Fruit fly (Drosophila melanogaster) whole organism, embryonic: ENCODE measurements around the gene Gpdh1.

ENCODE experiments used
- Bdp1 ChIP-seq: fragments of 200-800 bp; sonication (Bioruptor generic); optimal IDR thresholded peaks from 3 replicates; lab custom pipeline; 2016; ENCODE audit warnings: missing biosample characterization, missing genetic modification characterization
- C15 ChIP-seq: fragments of 200-800 bp; sonication (Bioruptor generic); IDR thresholded peaks from 3 replicates; pipeline ENCODE4 v1.3.6; 2022; ENCODE audit warnings: missing biosample characterization, missing genetic modification characterization
- CG11093 ChIP-seq: fragments of 200-800 bp; sonication (Bioruptor generic); IDR thresholded peaks from 3 replicates; pipeline ENCODE4 v1.3.6; 2022; ENCODE audit warnings: missing biosample characterization, missing genetic modification characterization
- CG11247 ChIP-seq: fragments of 200-800 bp; sonication (Bioruptor generic); IDR thresholded peaks from 2 replicates; pipeline ENCODE4 v1.3.6; 2022; ENCODE audit warnings: missing biosample characterization, missing genetic modification characterization
- CG13624 ChIP-seq: fragments of 200-800 bp; sonication (Bioruptor generic); optimal IDR thresholded peaks from 2 replicates; lab custom pipeline; 2016; ENCODE audit warnings: missing biosample characterization, missing genetic modification characterization
- CG13775 ChIP-seq: fragments of 200-800 bp; sonication (Bioruptor generic); optimal IDR thresholded peaks from 3 replicates; lab custom pipeline; 2017; ENCODE audit warnings: missing biosample characterization, mild to moderate bottlenecking, missing genetic modification characterization
- CG13894 ChIP-seq: fragments of 200-800 bp; sonication (Bioruptor generic); optimal IDR thresholded peaks from 3 replicates; lab custom pipeline; 2018; ENCODE audit warnings: missing biosample characterization, mild to moderate bottlenecking, missing genetic modification characterization, moderate library complexity
- CG14965 ChIP-seq: fragments of 200-800 bp; sonication (Bioruptor generic); optimal IDR thresholded peaks from 2 replicates; lab custom pipeline; 2016; ENCODE audit warnings: missing biosample characterization, missing genetic modification characterization, borderline replicate concordance
- CG15073 ChIP-seq: fragments of 200-800 bp; sonication (Bioruptor generic); optimal IDR thresholded peaks from 2 replicates; lab custom pipeline; 2016; ENCODE audit warnings: missing biosample characterization, missing genetic modification characterization
- CG15514 ChIP-seq: fragments of 200-800 bp; sonication (Bioruptor generic); optimal IDR thresholded peaks from 3 replicates; lab custom pipeline; 2017; ENCODE audit warnings: missing biosample characterization, missing genetic modification characterization, mild to moderate bottlenecking, moderate library complexity, missing genetic modification reagents
- CG1602 ChIP-seq: fragments of 200-800 bp; sonication (Bioruptor generic); optimal IDR thresholded peaks from 3 replicates; lab custom pipeline; 2016; ENCODE audit warnings: missing biosample characterization, missing genetic modification characterization
- CG2202 ChIP-seq: fragments of 200-800 bp; sonication (Bioruptor generic); optimal IDR thresholded peaks from 2 replicates; lab custom pipeline; 2018; ENCODE audit warnings: missing biosample characterization, mild to moderate bottlenecking, missing genetic modification characterization
- CG2875 ChIP-seq: fragments of 200-800 bp; sonication (Bioruptor generic); optimal IDR thresholded peaks from 2 replicates; lab custom pipeline; 2017; ENCODE audit warnings: missing biosample characterization, mild to moderate bottlenecking, missing genetic modification characterization, missing genetic modification reagents
- CG31441 ChIP-seq: fragments of 200-800 bp; sonication (Bioruptor generic); IDR thresholded peaks from 2 replicates; pipeline ENCODE4 v1.3.6; 2022; ENCODE audit warnings: missing biosample characterization, missing genetic modification characterization
- CG32767 ChIP-seq: fragments of 200-800 bp; sonication (Bioruptor generic); IDR thresholded peaks from 2 replicates; pipeline ENCODE4 v1.3.6; 2022; ENCODE audit warnings: missing biosample characterization, missing genetic modification characterization
- CG34224 ChIP-seq: fragments of 200-800 bp; sonication (Bioruptor generic); IDR thresholded peaks from 3 replicates; pipeline ENCODE4 v1.3.6; 2022; ENCODE audit warnings: missing biosample characterization, missing genetic modification characterization; ENCODE audit not compliant: partially characterized antibody
- CG3726 ChIP-seq: fragments of 200-800 bp; sonication (Bioruptor generic); IDR thresholded peaks from 3 replicates; pipeline ENCODE4, ENCODE4 v1.3.6; 2022; ENCODE audit warnings: missing biosample characterization, missing genetic modification characterization
- CG5953 ChIP-seq: fragments of 200-800 bp; sonication (Bioruptor generic); IDR thresholded peaks from 2 replicates; pipeline ENCODE4 v1.3.6; 2022; ENCODE audit warnings: missing biosample characterization, missing genetic modification characterization
- CG6254 ChIP-seq: fragments of 200-800 bp; sonication (Bioruptor generic); optimal IDR thresholded peaks from 3 replicates; lab custom pipeline; 2017; ENCODE audit warnings: mild to moderate bottlenecking, missing biosample characterization, missing genetic modification reagents, missing genetic modification characterization
- CG8089 ChIP-seq: fragments of 200-800 bp; sonication (Bioruptor generic); optimal IDR thresholded peaks from 3 replicates; lab custom pipeline; 2016; ENCODE audit warnings: missing biosample characterization, missing genetic modification characterization
- CG8290 ChIP-seq, 3 experiments: fragments of 200-800 bp; sonication (Bioruptor generic); optimal IDR thresholded peaks; 2 replicates each; lab custom pipeline; 2016 to 2019; ENCODE audit warnings: missing biosample characterization in 3 of 3, missing genetic modification characterization in 3 of 3, mild to moderate bottlenecking in 2 of 3, moderate library complexity in 1 of 3
- CG8478 ChIP-seq: fragments of >200 bp; optimal IDR thresholded peaks from 2 replicates; lab custom pipeline; 2018
- CG9215 ChIP-seq: fragments of 200-800 bp; sonication (Bioruptor generic); IDR thresholded peaks from 2 replicates; pipeline ENCODE4 v1.3.6; 2022; ENCODE audit warnings: missing biosample characterization, missing genetic modification characterization
- CG9797 ChIP-seq: fragments of 200-800 bp; sonication (Bioruptor generic); optimal IDR thresholded peaks from 3 replicates; lab custom pipeline; 2018; ENCODE audit warnings: missing biosample characterization, mild to moderate bottlenecking, missing genetic modification characterization
- Deaf1 ChIP-seq: fragments of 200-800 bp; optimal IDR thresholded peaks from 3 replicates; lab custom pipeline; 2019; ENCODE audit warnings: missing biosample characterization, mild to moderate bottlenecking, missing genetic modification characterization, moderate library complexity
- Doc3 ChIP-seq: fragments of 200-800 bp; sonication (Bioruptor generic); IDR thresholded peaks from 3 replicates; pipeline ENCODE4 v1.3.6; 2022; ENCODE audit warnings: missing biosample characterization, missing genetic modification characterization; ENCODE audit not compliant: partially characterized antibody
- Gug ChIP-seq: fragments of 200-800 bp; sonication (Bioruptor generic); IDR thresholded peaks from 4 replicates; pipeline ENCODE4 v1.3.6; 2022; ENCODE audit warnings: missing biosample characterization, missing genetic modification characterization
- HLH4C ChIP-seq: fragments of 200-800 bp; sonication (Bioruptor generic); IDR thresholded peaks from 3 replicates; pipeline ENCODE4 v1.3.6; 2022; ENCODE audit warnings: missing biosample characterization, missing genetic modification characterization; ENCODE audit not compliant: partially characterized antibody
- HmgZ ChIP-seq: fragments of 200-800 bp; sonication (Bioruptor generic); optimal IDR thresholded peaks from 2 replicates; lab custom pipeline; 2018; ENCODE audit warnings: missing biosample characterization, mild to moderate bottlenecking, missing genetic modification characterization
- Hr3 ChIP-seq: fragments of 200-800 bp; sonication (Bioruptor generic); optimal IDR thresholded peaks from 3 replicates; lab custom pipeline; 2016; ENCODE audit warnings: missing biosample characterization, missing genetic modification characterization
- MBD-R2 ChIP-seq: fragments of 200-800 bp; sonication (Bioruptor generic); IDR thresholded peaks from 2 replicates; pipeline ENCODE4 v1.3.6; 2022; ENCODE audit warnings: missing biosample characterization, missing genetic modification characterization
- Mes4 ChIP-seq: fragments of 200-800 bp; sonication (Bioruptor generic); optimal IDR thresholded peaks from 2 replicates; lab custom pipeline; 2016; ENCODE audit warnings: missing biosample characterization, missing genetic modification characterization
- NC2α ChIP-seq: fragments of 200-800 bp; sonication (Bioruptor generic); optimal IDR thresholded peaks from 2 replicates; lab custom pipeline; 2016; ENCODE audit warnings: missing biosample characterization, missing genetic modification characterization
- Poxn ChIP-seq: fragments of 200-800 bp; sonication (Bioruptor generic); IDR thresholded peaks from 2 replicates; pipeline ENCODE4 v1.3.6; 2022; ENCODE audit warnings: missing biosample characterization, missing genetic modification characterization
- Ptx1 ChIP-seq: fragments of 200-800 bp; sonication (Bioruptor generic); IDR thresholded peaks from 2 replicates; pipeline ENCODE4 v1.3.6; 2022; ENCODE audit warnings: missing biosample characterization, missing genetic modification characterization
- Usf ChIP-seq: fragments of 200-800 bp; sonication (Bioruptor generic); optimal IDR thresholded peaks from 2 replicates; lab custom pipeline; 2017; ENCODE audit warnings: missing genotype, missing biosample characterization, missing genetic modification characterization
- ato ChIP-seq: fragments of 200-800 bp; sonication (Bioruptor generic); IDR thresholded peaks from 2 replicates; pipeline ENCODE4 v1.3.6; 2022; ENCODE audit warnings: missing biosample characterization, missing genetic modification characterization; ENCODE audit not compliant: partially characterized antibody
- bsh ChIP-seq, 2 experiments: fragments of 200-800 bp; sonication (Bioruptor generic); optimal IDR thresholded peaks; 2 replicates each; lab custom pipeline; 2017 to 2018; ENCODE audit warnings: mild to moderate bottlenecking in 2 of 2, missing biosample characterization in 2 of 2, missing genetic modification characterization in 2 of 2, moderate library complexity in 1 of 2
- caup ChIP-seq: fragments of 200-800 bp; sonication (Bioruptor generic); optimal IDR thresholded peaks from 3 replicates; lab custom pipeline; 2017; ENCODE audit warnings: missing biosample characterization, mild to moderate bottlenecking, missing genetic modification characterization, moderate library complexity; ENCODE audit not compliant: severe bottlenecking
- chn ChIP-seq: fragments of 200-800 bp; sonication (Bioruptor generic); optimal IDR thresholded peaks from 2 replicates; lab custom pipeline; 2016; ENCODE audit warnings: missing biosample characterization, missing genetic modification characterization
- eyg ChIP-seq: fragments of 200-800 bp; sonication (Bioruptor generic); optimal IDR thresholded peaks from 3 replicates; lab custom pipeline; 2016; ENCODE audit warnings: missing biosample characterization, missing genetic modification characterization
- fd102C ChIP-seq: fragments of 200-800 bp; sonication (Bioruptor generic); optimal IDR thresholded peaks from 2 replicates; lab custom pipeline; 2018; ENCODE audit warnings: missing biosample characterization, mild to moderate bottlenecking, missing genetic modification characterization, moderate library complexity
- inv ChIP-seq: fragments of 200-800 bp; sonication (Bioruptor generic); IDR thresholded peaks from 2 replicates; pipeline ENCODE4 v1.3.6; 2022; ENCODE audit warnings: missing biosample characterization, missing genetic modification characterization; ENCODE audit not compliant: partially characterized antibody
- kni ChIP-seq: fragments of 200-800 bp; sonication (Bioruptor generic); optimal IDR thresholded peaks from 3 replicates; lab custom pipeline; 2017; ENCODE audit warnings: mild to moderate bottlenecking, missing biosample characterization, missing genetic modification reagents, missing genetic modification characterization
- luna ChIP-seq: fragments of 200-800 bp; sonication (Bioruptor generic); optimal IDR thresholded peaks from 2 replicates; lab custom pipeline; 2016; ENCODE audit warnings: missing biosample characterization, missing genetic modification characterization
- mld ChIP-seq: fragments of 200-800 bp; sonication (Bioruptor generic); IDR thresholded peaks from 3 replicates; pipeline ENCODE4 v1.3.6; 2022; ENCODE audit warnings: missing biosample characterization, missing genetic modification characterization; ENCODE audit not compliant: partially characterized antibody
- pb ChIP-seq: fragments of 200-800 bp; sonication (Bioruptor generic); optimal IDR thresholded peaks from 3 replicates; lab custom pipeline; 2016; ENCODE audit warnings: missing biosample characterization, missing genetic modification characterization
- sim ChIP-seq: fragments of 200-800 bp; sonication (Bioruptor generic); IDR thresholded peaks from 2 replicates; pipeline ENCODE4 v1.3.6; 2022; ENCODE audit warnings: missing biosample characterization, missing genetic modification characterization
- sima ChIP-seq: fragments of 200-800 bp; sonication (Bioruptor generic); optimal IDR thresholded peaks from 2 replicates; lab custom pipeline; 2016; ENCODE audit warnings: missing biosample characterization, missing genetic modification characterization
- trem ChIP-seq: fragments of 200-800 bp; optimal IDR thresholded peaks from 3 replicates; lab custom pipeline; 2019; ENCODE audit warnings: missing biosample characterization, mild to moderate bottlenecking, missing genetic modification characterization, moderate library complexity
- wor ChIP-seq: fragments of 200-800 bp; sonication (Bioruptor generic); IDR thresholded peaks from 2 replicates; pipeline ENCODE4 v1.3.6; 2022; ENCODE audit warnings: missing biosample characterization, missing genetic modification characterization

Gpdh1 gene

DNA sequence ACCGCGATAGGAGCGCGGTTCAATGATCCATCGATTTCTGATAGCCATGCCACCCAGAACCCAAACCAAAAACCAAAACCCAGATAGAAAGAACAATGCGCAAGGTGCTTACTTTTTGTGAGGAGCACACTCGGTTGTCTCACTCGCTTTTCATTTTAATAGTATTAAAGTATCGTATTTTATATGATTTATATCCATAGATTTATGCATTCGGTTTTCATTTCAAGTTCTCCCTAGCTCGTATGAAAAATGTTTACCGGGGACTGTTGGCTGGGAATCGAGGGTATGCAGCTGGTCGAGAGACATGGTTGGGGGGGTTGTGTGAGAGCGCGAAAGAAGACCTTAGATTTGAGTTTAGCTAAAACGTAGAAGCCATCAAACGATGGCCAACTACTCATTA lies 28.6 kb downstream of the Gpdh1 start (continued):
- peak in 1 of 2 experiments; percentile 59 for TF ChIP-seq bsh (GFP tag; optimal IDR thresholded peaks at IDR 0.05; lab: Kevin White, UChicago)
- no peak for TF ChIP-seq C15
- TF ChIP-seq CG11247: peak; percentile 41; the same call in 1 of the 2 replicates
- TF ChIP-seq fd102C (GFP tag; lab: Kevin White, UChicago): no peak
- no peak for TF ChIP-seq CG13894 (tag; lab: Kevin White, UChicago)
- TF ChIP-seq ato (GFP tag; lab: Robert Waterston, UW): no peak
- no peak for TF ChIP-seq CG2202 (tag; lab: Kevin White, UChicago)
- peak; percentile 2 for TF ChIP-seq CG15514 (GFP tag; lab: Kevin White, UChicago)
- TF ChIP-seq HmgZ (tag; lab: Kevin White, UChicago): peak; percentile 17
- no peak for TF ChIP-seq CG34224
- no peak for TF ChIP-seq Poxn (GFP tag; lab: Robert Waterston, UW)
- no peak for TF ChIP-seq CG1602
- peak; percentile 34; the same call in 1 of the 4 replicates for TF ChIP-seq Gug (GFP tag; lab: Robert Waterston, UW)
- no peak for TF ChIP-seq CG8290 (GFP tag; optimal IDR thresholded peaks at IDR 0.05; lab: Kevin White, UChicago)
- peak in 1 of 2 experiments; percentile 60 for TF ChIP-seq CG8290 (tag; optimal IDR thresholded peaks at IDR 0.05; lab: Kevin White, UChicago)
- TF ChIP-seq trem: no peak
- TF ChIP-seq inv (GFP tag; lab: Robert Waterston, UW): no peak
- no peak for TF ChIP-seq Deaf1 (tag; lab: Kevin White, UChicago)
- no peak; the same call in none of the 2 replicates for TF ChIP-seq CG31441 (GFP tag; lab: Robert Waterston, UW)
- peak; percentile 8 for TF ChIP-seq CG13624
- no peak for TF ChIP-seq Mes4 (GFP tag; lab: Kevin White, UChicago)
- no peak for TF ChIP-seq pb (GFP tag; lab: Kevin White, UChicago)
- no peak for TF ChIP-seq kni
- TF ChIP-seq CG6254 (GFP tag; lab: Kevin White, UChicago): no peak
- no peak for TF ChIP-seq CG9797 (GFP tag; lab: Kevin White, UChicago)
- TF ChIP-seq CG8089 (GFP tag; lab: Kevin White, UChicago): no peak
- peak; percentile 21 for TF ChIP-seq CG13775 (GFP tag; lab: Kevin White, UChicago)
- TF ChIP-seq Ptx1 (GFP tag; lab: Robert Waterston, UW): peak; percentile 78
- TF ChIP-seq CG3726 (GFP tag; lab: Robert Waterston, UW): no peak
- TF ChIP-seq CG9215 (GFP tag; lab: Robert Waterston, UW): peak; percentile 28; the same call in 1 of the 2 replicates
- no peak for TF ChIP-seq MBD-R2 (GFP tag; lab: Robert Waterston, UW)
- TF ChIP-seq Bdp1: no peak
- no peak for TF ChIP-seq eyg (GFP tag; lab: Kevin White, UChicago)
- no peak for TF ChIP-seq sima (GFP tag; lab: Kevin White, UChicago)
- no peak for TF ChIP-seq Doc3
- TF ChIP-seq caup: peak; percentile 21
- no peak for TF ChIP-seq Usf (GFP tag; lab: Kevin White, UChicago)
- TF ChIP-seq chn (GFP tag; lab: Kevin White, UChicago): peak; percentile 5
- no peak for TF ChIP-seq CG15073 (GFP tag; lab: Kevin White, UChicago)
- TF ChIP-seq luna (GFP tag; lab: Kevin White, UChicago): no peak
- TF ChIP-seq CG11093: 0 out of 3 replicates have a peak, but pooled peaks have one; percentile 31
- TF ChIP-seq NC2α (GFP tag; lab: Kevin White, UChicago): no peak
- no peak for TF ChIP-seq wor (GFP tag; lab: Robert Waterston, UW)
- TF ChIP-seq CG14965 (GFP tag; lab: Kevin White, UChicago): no peak
- no peak; the same call in 1 of the 2 replicates for TF ChIP-seq sim (GFP tag; lab: Robert Waterston, UW)
- TF ChIP-seq Hr3: no peak
- no peak for TF ChIP-seq CG5953 (GFP tag; lab: Robert Waterston, UW)
- TF ChIP-seq HLH4C (GFP tag; lab: Robert Waterston, UW): no peak
- TF ChIP-seq CG32767: peak; percentile 40; the same call in 1 of the 2 replicates
- TF ChIP-seq mld: no peak
- TF ChIP-seq CG8478 (lab: Kevin White, UChicago): no peak
- no peak for TF ChIP-seq CG2875 (GFP tag; lab: Kevin White, UChicago)
